Worm (Caenorhabditis elegans) whole organism, late embryonic: ENCODE results near the gene bus-19.
"Not testable (repeated sequence)": the region's sequence is repeated elsewhere in the genome, so short reads cannot be mapped to it uniquely, and the experiment has no call there.

Source experiments
- C38D4.7 ChIP-seq: fragments of 200-800 bp; sonication (Bioruptor generic); optimal IDR thresholded peaks from 2 replicates; lab custom pipeline; 2018; ENCODE audit warnings: mild to moderate bottlenecking, missing genetic modification characterization, moderate library complexity, missing compliant biosample characterization
- K09A11.1 ChIP-seq: sonication (generic microtip); optimal IDR thresholded peaks from 2 replicates; lab custom pipeline; 2017; ENCODE audit warnings: antibody characterized with exemption, mild to moderate bottlenecking, missing genetic modification characterization, missing compliant biosample characterization; ENCODE audit not compliant: insufficient read depth
- ama-1 ChIP-seq: fragments of 150-350 bp; optimal IDR thresholded peaks from 2 replicates; lab custom pipeline; 2014
- ceh-18 ChIP-seq: sonication (generic microtip); optimal IDR thresholded peaks from 2 replicates; lab custom pipeline; 2016; ENCODE audit warnings: missing genetic modification characterization, missing compliant biosample characterization
- ceh-19 ChIP-seq: fragments of 200-800 bp; sonication (Bioruptor generic); optimal IDR thresholded peaks from 2 replicates; lab custom pipeline; 2018; ENCODE audit warnings: mild to moderate bottlenecking, missing genetic modification characterization, missing compliant biosample characterization
- ceh-2 ChIP-seq: sonication (generic microtip); optimal IDR thresholded peaks from 2 replicates; lab custom pipeline; 2016; ENCODE audit warnings: missing genotype, missing genetic modification characterization, missing compliant biosample characterization
- ceh-22 ChIP-seq: sonication (generic microtip); optimal IDR thresholded peaks from 2 replicates; lab custom pipeline; 2017; ENCODE audit warnings: missing biosample characterization, missing genetic modification characterization
- ceh-24 ChIP-seq: sonication (generic microtip); optimal IDR thresholded peaks from 2 replicates; lab custom pipeline; 2016; ENCODE audit warnings: mild to moderate bottlenecking, missing genetic modification characterization, missing compliant biosample characterization
- ceh-34 ChIP-seq: sonication (generic microtip); optimal IDR thresholded peaks from 2 replicates; lab custom pipeline; 2016; ENCODE audit warnings: mild to moderate bottlenecking, missing genetic modification characterization, missing compliant biosample characterization
- ceh-48 ChIP-seq: sonication (generic microtip); optimal IDR thresholded peaks from 2 replicates; lab custom pipeline; 2016; ENCODE audit warnings: missing genetic modification characterization, inconsistent platforms, missing compliant biosample characterization
- ceh-9 ChIP-seq: sonication (generic microtip); optimal IDR thresholded peaks from 2 replicates; lab custom pipeline; 2016; ENCODE audit warnings: mild to moderate bottlenecking, missing genetic modification characterization, inconsistent platforms, missing compliant biosample characterization
- elt-2 ChIP-seq: sonication (generic microtip); optimal IDR thresholded peaks from 2 replicates; lab custom pipeline; 2016; ENCODE audit warnings: missing genetic modification reagents, missing genetic modification characterization, missing compliant biosample characterization
- ets-4 ChIP-seq: sonication (generic microtip); optimal IDR thresholded peaks from 2 replicates; lab custom pipeline; 2016; ENCODE audit warnings: missing genetic modification characterization, missing compliant biosample characterization
- eyg-1 ChIP-seq: sonication (generic microtip); optimal IDR thresholded peaks from 2 replicates; lab custom pipeline; 2016; ENCODE audit warnings: missing genotype, missing genetic modification characterization, missing compliant biosample characterization
- fkh-10 ChIP-seq: fragments of 150-350 bp; optimal IDR thresholded peaks from 2 replicates; lab custom pipeline; 2014; ENCODE audit warnings: missing biosample characterization, missing genetic modification reagents, missing genetic modification characterization
- hlh-15 ChIP-seq: sonication (generic microtip); optimal IDR thresholded peaks from 2 replicates; lab custom pipeline; 2016; ENCODE audit warnings: missing genetic modification characterization, missing compliant biosample characterization
- hlh-8 ChIP-seq: sonication (generic microtip); optimal IDR thresholded peaks from 2 replicates; lab custom pipeline; 2016; ENCODE audit warnings: missing genotype, missing genetic modification characterization, missing compliant biosample characterization
- lim-6 ChIP-seq: sonication (generic microtip); optimal IDR thresholded peaks from 2 replicates; lab custom pipeline; 2016; ENCODE audit warnings: missing genetic modification characterization, missing compliant biosample characterization
- lin-11 ChIP-seq: fragments of 200-800 bp; sonication (Bioruptor generic); optimal IDR thresholded peaks from 2 replicates; lab custom pipeline; 2018; ENCODE audit warnings: mild to moderate bottlenecking, missing genetic modification characterization, missing compliant biosample characterization
- nhr-11 ChIP-seq: fragments of 150-350 bp; optimal IDR thresholded peaks from 2 replicates; lab custom pipeline; 2014; ENCODE audit warnings: missing biosample characterization, missing genetic modification characterization
- nhr-232 ChIP-seq: sonication (generic microtip); optimal IDR thresholded peaks from 2 replicates; lab custom pipeline; 2016; ENCODE audit warnings: missing genetic modification characterization, missing compliant biosample characterization
- npax-4 ChIP-seq: sonication (generic microtip); optimal IDR thresholded peaks from 2 replicates; lab custom pipeline; 2016; ENCODE audit warnings: missing genetic modification characterization, missing compliant biosample characterization
- odd-2 ChIP-seq: sonication (generic microtip); optimal IDR thresholded peaks from 2 replicates; lab custom pipeline; 2017; ENCODE audit warnings: antibody characterized with exemption, mild to moderate bottlenecking, missing genetic modification characterization, missing compliant biosample characterization
- pax-1 ChIP-seq: fragments of 150-350 bp; optimal IDR thresholded peaks from 2 replicates; lab custom pipeline; 2014; ENCODE audit warnings: missing biosample characterization, missing genetic modification characterization
- pha-2 ChIP-seq: sonication (generic microtip); optimal IDR thresholded peaks from 2 replicates; lab custom pipeline; 2017; ENCODE audit warnings: mild to moderate bottlenecking, missing genetic modification characterization, missing compliant biosample characterization
- pha-4 ChIP-seq: fragments of 150-350 bp; optimal IDR thresholded peaks from 2 replicates; lab custom pipeline; 2018; ENCODE audit warnings: missing biosample characterization, missing genetic modification reagents, missing genetic modification characterization
- pros-1 ChIP-seq: fragments of 150-350 bp; optimal IDR thresholded peaks from 2 replicates; lab custom pipeline; 2014; ENCODE audit warnings: missing biosample characterization, missing genetic modification reagents, missing genetic modification characterization
- rnt-1 ChIP-seq: sonication (generic microtip); optimal IDR thresholded peaks from 2 replicates; lab custom pipeline; 2016; ENCODE audit warnings: missing genetic modification characterization, missing compliant biosample characterization
- sdc-2 ChIP-seq: sonication (generic microtip); optimal IDR thresholded peaks from 2 replicates; lab custom pipeline; 2016; ENCODE audit warnings: missing genotype, missing genetic modification characterization, missing compliant biosample characterization
- sox-2 ChIP-seq: fragments of 200-800 bp; sonication (Bioruptor generic); IDR thresholded peaks from 2 replicates; pipeline ENCODE4 v1.3.6; 2022; ENCODE audit warnings: missing genetic modification reagents, missing genetic modification characterization, missing compliant biosample characterization
- ttx-3 ChIP-seq: sonication (generic microtip); optimal IDR thresholded peaks from 2 replicates; lab custom pipeline; 2016; ENCODE audit warnings: missing genetic modification reagents, missing genetic modification characterization, missing compliant biosample characterization
- unc-3 ChIP-seq, 2 experiments: fragments of 200-800 bp in 1 of 2; sonication (Bioruptor generic) in 1 of 2; sonication (generic microtip) in 1 of 2; conservative IDR thresholded peaks in 1 of 2; optimal IDR thresholded peaks in 1 of 2; 2 replicates each; pipeline versions ENCODE4 v1.3.6 to Lab custom; 2016 to 2022; ENCODE audit warnings: missing compliant biosample characterization in 2 of 2, missing genetic modification characterization in 2 of 2, missing genetic modification reagents in 1 of 2
- unc-42 ChIP-seq: sonication (generic microtip); optimal IDR thresholded peaks from 2 replicates; lab custom pipeline; 2016; ENCODE audit warnings: missing genotype, missing genetic modification characterization, missing compliant biosample characterization

Gene bus-19

DNA sequence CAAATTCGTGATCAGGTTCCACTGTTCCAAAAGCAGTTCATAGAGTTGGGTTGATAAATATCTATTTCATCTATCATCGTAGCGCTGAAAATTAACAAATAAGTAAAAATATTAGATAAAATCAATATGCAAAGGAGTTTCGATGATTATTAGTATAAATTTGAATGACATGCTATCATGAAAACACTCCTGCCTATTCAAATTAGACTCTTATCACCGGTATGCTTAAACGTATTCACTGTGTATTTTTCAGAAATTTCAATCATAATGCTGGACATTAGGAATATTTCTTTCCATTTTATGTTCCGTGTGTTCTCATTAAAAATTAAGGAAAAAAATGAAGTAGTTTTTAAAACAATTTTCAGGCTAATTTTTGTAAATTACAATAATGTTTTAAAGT is 26.6 kb upstream of the bus-19 start, which contains the start of gene C44H9.6:
Gene C44H9.6, minus strand, starts transcription at position 101 of the 400 bp plus-strand sequence.
- no peak for TF ChIP-seq unc-42
- TF ChIP-seq C38D4.7 (GFP tag; lab: Kevin White, UChicago): no peak

DNA sequence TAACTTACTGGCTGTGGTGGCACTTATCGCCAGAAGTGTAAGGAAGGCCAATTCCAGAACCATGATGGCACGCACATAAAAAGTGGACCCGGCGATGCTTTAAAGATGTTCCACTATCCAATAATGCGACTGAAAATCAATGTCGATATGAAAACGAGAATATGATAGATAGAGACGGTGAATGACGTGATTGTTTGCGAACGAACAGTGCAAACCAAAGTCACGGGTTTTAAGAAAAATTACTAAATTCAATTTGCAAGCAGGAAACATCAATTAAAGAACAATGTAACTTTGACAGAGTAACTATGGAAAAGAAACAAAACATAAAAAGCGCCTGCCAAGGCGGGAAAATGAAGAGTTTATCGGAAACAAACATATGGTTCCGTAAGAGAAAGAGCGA is 22.1 kb upstream of the bus-19 start, which contains the start of gene C44H9.5:
Gene C44H9.5, minus strand, starts transcription at position 129 of the 400 bp plus-strand sequence.
- no peak for TF ChIP-seq fkh-10 (GFP tag; lab: Kevin White, UChicago)
- TF ChIP-seq pha-2: no peak
- no peak for TF ChIP-seq eyg-1 (tag; lab: Kevin White, UChicago)
- TF ChIP-seq ttx-3: no peak
- TF ChIP-seq sox-2 (GFP tag; lab: Robert Waterston, UW): no peak
- TF ChIP-seq ceh-18 (tag; lab: Kevin White, UChicago): no peak
- TF ChIP-seq nhr-232: no peak
- TF ChIP-seq rnt-1 (tag; lab: Kevin White, UChicago): no peak
- no peak for TF ChIP-seq odd-2
- no peak for TF ChIP-seq K09A11.1 (tag; lab: Kevin White, UChicago)
- TF ChIP-seq ceh-24 (tag; lab: Kevin White, UChicago): no peak
- no peak for TF ChIP-seq unc-3 (GFP tag; conservative IDR thresholded peaks at IDR 0.05; lab: Robert Waterston, UW)
- TF ChIP-seq unc-3 (tag; optimal IDR thresholded peaks at IDR 0.05; lab: Kevin White, UChicago): no peak
- TF ChIP-seq ceh-2 (tag; lab: Kevin White, UChicago): no peak
- no peak for TF ChIP-seq ceh-19 (GFP tag; lab: Kevin White, UChicago)
- TF ChIP-seq ceh-22: no peak
- no peak for TF ChIP-seq ama-1 (lab: Kevin White, UChicago)
- no peak for TF ChIP-seq lim-6 (tag; lab: Kevin White, UChicago)
- TF ChIP-seq lin-11 (tag; lab: Kevin White, UChicago): no peak
- no peak for TF ChIP-seq ceh-9
- TF ChIP-seq pax-1 (tag; lab: Kevin White, UChicago): no peak

DNA sequence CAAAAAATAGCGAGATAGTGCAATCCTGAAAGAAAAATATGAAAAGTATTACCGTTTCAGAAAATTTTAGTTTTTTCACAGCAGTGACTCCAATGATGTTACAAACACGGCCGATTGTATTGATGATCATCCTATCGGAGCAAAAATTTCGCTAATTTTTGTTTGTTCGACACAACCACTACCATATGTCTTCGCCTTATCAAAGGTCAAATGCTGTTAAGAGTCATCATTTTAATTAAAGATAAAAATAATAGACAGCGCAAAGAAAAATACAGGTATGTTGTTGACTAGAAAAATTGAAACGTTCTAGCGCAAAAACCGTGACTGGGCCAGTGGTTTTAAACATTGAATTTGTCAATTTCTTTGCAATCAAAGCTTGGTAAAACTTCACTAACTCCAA is 19.5 kb upstream of the bus-19 start:
- TF ChIP-seq elt-2 (peak; percentile 51), pha-4 (tag; lab: Kevin White, UChicago) (no peak)

DNA sequence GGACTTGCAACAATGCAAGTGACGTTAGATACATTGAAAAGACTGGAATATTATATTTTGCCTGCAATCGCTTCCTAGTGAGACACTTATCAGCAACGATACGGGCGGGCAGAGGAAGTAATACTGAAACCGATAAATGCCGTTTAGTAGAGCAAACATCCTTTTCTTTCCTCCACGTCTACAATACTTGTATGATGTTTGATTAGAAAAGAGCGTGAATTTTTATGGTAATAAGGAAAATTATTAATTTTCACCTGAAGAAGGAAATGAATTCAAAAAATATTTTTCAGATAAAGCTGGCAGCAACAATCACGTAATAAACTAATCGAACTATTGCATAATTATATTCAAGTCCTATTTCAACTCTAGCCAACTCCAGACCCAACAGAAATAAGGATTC is 17.1 kb upstream of the bus-19 start, which contains the start of gene C44H9.7:
Gene C44H9.7, minus strand, starts transcription at position 101 of the 400 bp plus-strand sequence.
- TF ChIP-seq hlh-8 (tag; lab: Kevin White, UChicago) (no peak), ets-4 (tag; lab: Kevin White, UChicago) (no peak), pros-1 (tag; lab: Kevin White, UChicago) (no peak), ceh-22 (no peak), hlh-15 (tag; lab: Kevin White, UChicago) (no peak), npax-4 (tag; lab: Kevin White, UChicago) (no peak), elt-2 (peak; percentile 53)

DNA sequence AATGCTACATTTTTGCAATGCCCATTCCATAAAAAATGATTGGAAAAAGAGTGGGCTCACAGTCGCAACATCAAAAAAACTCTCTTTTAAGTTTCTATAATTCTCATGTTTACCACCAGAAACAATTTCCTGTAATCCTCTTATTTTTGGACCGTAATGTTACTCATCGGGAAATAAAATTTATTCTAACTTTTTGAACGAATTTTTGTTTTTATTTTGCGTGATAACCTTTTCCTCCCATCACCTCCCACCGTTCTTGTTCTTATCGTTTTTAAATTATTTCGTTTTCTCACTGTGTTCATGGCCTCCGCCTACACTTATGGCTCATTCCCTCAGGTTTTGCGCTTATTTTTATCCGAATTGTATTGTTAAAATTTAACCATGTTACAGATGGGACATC is 12.7 kb upstream of the bus-19 start, which contains the start of gene anp-1:
Gene anp-1, plus strand, starts transcription at position 301 of the 400 bp plus-strand sequence.
- TF ChIP-seq lim-6 (tag; lab: Kevin White, UChicago) (no peak), ceh-34 (tag; lab: Kevin White, UChicago) (no peak), sdc-2 (tag; lab: Kevin White, UChicago) (no peak), ceh-9 (no peak), C38D4.7 (GFP tag; lab: Kevin White, UChicago) (no peak), ceh-22 (no peak), ceh-48 (no peak)

DNA sequence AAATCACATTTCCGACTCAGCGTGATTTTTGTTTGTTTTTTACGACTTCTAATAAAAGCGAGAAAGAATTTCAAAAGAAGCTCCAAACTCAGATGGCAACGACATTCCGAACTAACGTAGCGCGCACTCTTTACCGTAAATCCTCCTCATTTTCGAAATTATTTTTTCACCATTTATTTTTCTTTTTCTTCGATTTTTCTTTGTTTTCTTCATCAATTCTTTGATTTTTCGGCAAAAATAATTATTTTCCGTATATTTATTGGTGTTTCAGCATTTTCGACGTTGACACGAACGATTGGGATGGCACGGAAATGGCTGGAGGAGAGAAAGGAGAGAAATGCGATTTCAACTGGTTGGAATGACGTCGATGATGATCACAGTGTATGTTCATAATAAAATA is 6.2 kb upstream of the bus-19 start, which contains the start of gene T07F10.5:
Gene T07F10.5, plus strand, starts transcription at position 301 of the 400 bp plus-strand sequence.
- not testable (repeated sequence) for TF ChIP-seq nhr-11, hlh-8, lim-6 (tag; lab: Kevin White, UChicago)
